Worm (Caenorhabditis elegans) whole organism, early embryonic: ENCODE measurements around the gene W05H7.1.

Experiments used
- B0310.2 ChIP-seq: sonication (generic microtip); optimal IDR thresholded peaks from 2 replicates; lab custom pipeline; 2016; ENCODE audit warnings: mild to moderate bottlenecking, missing genetic modification characterization, missing compliant biosample characterization
- aly-1 ChIP-seq: sonication (generic microtip); optimal IDR thresholded peaks from 2 replicates; lab custom pipeline; 2016; ENCODE audit warnings: missing genetic modification characterization, missing compliant biosample characterization
- ama-1 ChIP-seq: fragments of 150-350 bp; optimal IDR thresholded peaks from 2 replicates; lab custom pipeline; 2014
- ceh-36 ChIP-seq: sonication (generic microtip); optimal IDR thresholded peaks from 2 replicates; lab custom pipeline; 2016; ENCODE audit warnings: missing genetic modification characterization, inconsistent platforms, missing compliant biosample characterization
- ets-7 ChIP-seq: sonication (generic microtip); optimal IDR thresholded peaks from 2 replicates; lab custom pipeline; 2016; ENCODE audit warnings: missing genotype, missing genetic modification characterization, missing compliant biosample characterization
- flt-1 ChIP-seq: fragments of 200-800 bp; sonication (Bioruptor generic); IDR thresholded peaks from 2 replicates; pipeline ENCODE4 v1.3.6; 2022; ENCODE audit warnings: missing genetic modification characterization, missing compliant biosample characterization
- pes-1 ChIP-seq: fragments of 200-800 bp; sonication (Bioruptor generic); IDR thresholded peaks from 2 replicates; pipeline ENCODE4 v1.3.6; 2022; ENCODE audit warnings: missing genetic modification reagents, missing genetic modification characterization, missing compliant biosample characterization
- sea-1 ChIP-seq: fragments of 200-800 bp; sonication (Bioruptor generic); conservative IDR thresholded peaks from 2 replicates; pipeline ENCODE4 v1.3.6; 2022; ENCODE audit warnings: missing genetic modification characterization, missing compliant biosample characterization
- tbx-11 ChIP-seq: fragments of 200-800 bp; sonication (Bioruptor generic); IDR thresholded peaks from 2 replicates; pipeline ENCODE4 v1.3.6; 2022; ENCODE audit warnings: missing genetic modification characterization, missing compliant biosample characterization

DNA sequence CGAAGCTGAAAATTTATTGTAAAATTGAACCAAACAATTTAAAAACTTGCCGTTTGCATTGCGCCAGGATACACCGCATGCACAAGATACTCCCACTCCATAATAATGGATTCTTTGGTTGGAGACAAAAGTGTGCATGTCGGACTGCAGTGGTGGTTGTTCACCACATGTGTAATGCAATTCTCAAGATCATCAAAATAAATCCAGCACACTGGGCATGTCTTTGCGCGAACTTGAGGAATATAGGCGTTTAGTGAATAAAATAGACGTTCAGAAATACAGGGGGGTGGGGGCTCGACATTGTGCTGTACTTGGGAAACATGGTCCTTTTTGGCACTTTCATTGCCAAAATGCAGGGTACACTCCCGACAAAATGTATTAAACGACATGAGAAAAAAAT is 24.1 kb upstream of the W05H7.1 start, which contains the start of gene F19G12.11:
- TF ChIP-seq sea-1 (GFP tag; lab: Robert Waterston, UW) (no peak), aly-1 (tag; lab: Kevin White, UChicago) (no peak), ama-1 (no peak), tbx-11 (no peak), ets-7 (tag; lab: Kevin White, UChicago) (no peak), pes-1 (GFP tag; lab: Robert Waterston, UW) (no peak), flt-1 (GFP tag; lab: Robert Waterston, UW) (no peak), B0310.2 (tag; lab: Kevin White, UChicago) (no peak), ceh-36 (tag; lab: Kevin White, UChicago) (no peak)
